Fruit fly (Drosophila melanogaster) S2 (cell line): Measurements from ENCODE around the gene CG6428.

ENCODE experiments used
- CG8478 ChIP-seq: fragments of >200 bp; optimal IDR thresholded peaks from 2 replicates; lab custom pipeline; 2018
- CTCF ChIP-seq, 2 experiments: fragments of >200 bp; optimal IDR thresholded peaks; 2 replicates each; lab custom pipeline; 2018

Gene CG6428

DNA sequence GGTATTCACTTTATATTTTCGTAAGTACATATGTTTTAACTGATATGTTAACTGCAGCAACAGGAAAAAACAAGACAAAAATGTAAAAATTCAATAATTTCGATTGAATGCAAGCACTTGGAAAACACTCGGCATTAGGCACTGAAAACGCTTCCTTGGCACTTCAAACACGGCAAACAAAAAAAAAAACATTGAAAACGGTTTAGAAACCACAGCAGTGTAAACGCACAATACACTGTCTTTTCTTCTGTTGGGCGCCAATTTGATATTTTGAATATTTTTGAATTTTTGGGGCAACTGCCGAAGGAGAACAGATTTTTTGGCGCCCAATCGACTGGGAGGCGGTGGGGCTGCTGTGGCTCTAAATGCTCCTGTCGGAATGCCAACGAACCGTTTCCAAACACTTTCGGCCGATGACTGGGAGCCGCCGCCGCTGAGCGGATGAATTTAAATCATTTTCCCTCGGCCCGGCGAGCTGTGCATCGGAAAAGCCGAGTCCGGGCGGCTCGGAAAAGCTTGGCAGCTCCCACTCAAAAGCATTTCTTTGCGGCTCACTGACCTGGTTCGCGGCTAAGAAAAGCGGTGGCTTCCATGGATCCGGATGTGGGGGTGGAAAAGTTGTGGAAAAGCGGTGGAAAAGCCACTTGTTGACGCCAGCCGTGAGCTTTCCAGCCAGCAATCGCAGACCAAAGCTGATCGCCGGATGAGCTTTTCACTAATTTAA is 37.8 kb downstream of the CG6428 start, which contains the start of gene CG42541:
Gene CG42541 (minus strand): TSS at position 51 of the 724 bp plus-strand sequence.
- TF ChIP-seq CG8478 (lab: Kevin White, UChicago) (no peak), CTCF (optimal IDR thresholded peaks at IDR 0.05; lab: Kevin White, UChicago) (no peak)

DNA sequence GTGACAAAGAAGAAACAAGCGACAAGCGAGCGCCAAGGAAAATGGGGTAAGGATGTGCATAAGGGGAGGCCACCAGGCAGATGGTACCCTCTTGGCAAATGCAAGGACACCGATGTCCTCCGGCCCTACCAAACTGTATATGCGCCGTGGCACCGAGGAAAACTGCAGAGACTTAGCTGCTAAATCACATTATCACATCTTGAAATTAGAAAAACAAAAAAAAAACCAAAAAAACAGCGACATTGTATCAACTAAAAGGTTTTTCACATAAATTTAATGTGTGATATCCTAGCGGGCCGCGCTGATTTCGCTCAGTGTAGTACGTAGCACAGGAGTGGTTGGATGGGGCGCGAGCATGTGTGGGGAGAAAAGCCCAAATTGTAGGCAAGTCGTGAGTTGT is 39.9 kb downstream of the CG6428 start:
- TF ChIP-seq CTCF (optimal IDR thresholded peaks at IDR 0.05; lab: Kevin White, UChicago) = no peak
- TF ChIP-seq CG8478 (lab: Kevin White, UChicago) = no peak
